Fruit fly (Drosophila melanogaster) whole organism, embryonic: ENCODE data around the gene CG8508.
A peak's percentile ranks its signal among the peaks of the same experiment; 100 is the strongest.

Experiments used
- Aef1 ChIP-seq: fragments of 200-800 bp; sonication (Bioruptor generic); IDR thresholded peaks from 3 replicates; pipeline ENCODE4 v1.3.6; 2022; ENCODE audit warnings: missing biosample characterization, missing genetic modification characterization
- CG10209 ChIP-seq: fragments of 200-800 bp; sonication (Bioruptor generic); optimal IDR thresholded peaks from 3 replicates; lab custom pipeline; 2017; ENCODE audit warnings: missing biosample characterization, mild to moderate bottlenecking, missing genetic modification characterization, missing genetic modification reagents
- CG11695 ChIP-seq: fragments of 200-800 bp; sonication (Bioruptor generic); IDR thresholded peaks from 3 replicates; pipeline ENCODE4 v1.3.6; 2022; ENCODE audit warnings: missing biosample characterization, missing genetic modification characterization
- CG12071 ChIP-seq: fragments of 200-800 bp; sonication (Bioruptor generic); optimal IDR thresholded peaks from 3 replicates; lab custom pipeline; 2018; ENCODE audit warnings: missing biosample characterization, mild to moderate bottlenecking, missing genetic modification characterization
- CG12236 ChIP-seq: fragments of 200-800 bp; sonication (Bioruptor generic); optimal IDR thresholded peaks from 2 replicates; lab custom pipeline; 2016; ENCODE audit warnings: missing biosample characterization, missing genetic modification characterization
- CG14710 ChIP-seq: fragments of 200-800 bp; sonication (Bioruptor generic); optimal IDR thresholded peaks from 3 replicates; lab custom pipeline; 2019; ENCODE audit warnings: missing biosample characterization, mild to moderate bottlenecking, missing genetic modification characterization, moderate library complexity
- CG17328 ChIP-seq: fragments of 200-800 bp; sonication (Bioruptor generic); IDR thresholded peaks from 2 replicates; pipeline ENCODE4 v1.3.6; 2022; ENCODE audit warnings: missing biosample characterization, missing genetic modification characterization
- CG17612 ChIP-seq: fragments of 200-800 bp; sonication (Bioruptor generic); IDR thresholded peaks from 2 replicates; pipeline ENCODE4 v1.3.6; 2022; ENCODE audit warnings: missing biosample characterization, missing genetic modification characterization
- CG18011 ChIP-seq: fragments of 200-800 bp; sonication (Bioruptor generic); optimal IDR thresholded peaks from 2 replicates; lab custom pipeline; 2017; ENCODE audit warnings: missing biosample characterization, missing genetic modification characterization, mild to moderate bottlenecking, moderate library complexity, missing genotype
- CG3163 ChIP-seq: fragments of 200-800 bp; sonication (Bioruptor generic); optimal IDR thresholded peaks from 3 replicates; lab custom pipeline; 2016; ENCODE audit warnings: missing biosample characterization, missing genetic modification characterization
- CG3726 ChIP-seq: fragments of 200-800 bp; sonication (Bioruptor generic); IDR thresholded peaks from 3 replicates; pipeline ENCODE4, ENCODE4 v1.3.6; 2022; ENCODE audit warnings: missing biosample characterization, missing genetic modification characterization
- CG42726 ChIP-seq: fragments of 200-800 bp; sonication (Bioruptor generic); IDR thresholded peaks from 2 replicates; pipeline ENCODE4 v1.3.6; 2022; ENCODE audit warnings: missing biosample characterization, missing genetic modification characterization; ENCODE audit not compliant: partially characterized antibody
- CG8924 ChIP-seq: fragments of 200-800 bp; optimal IDR thresholded peaks from 3 replicates; lab custom pipeline; 2019; ENCODE audit warnings: missing biosample characterization, mild to moderate bottlenecking, missing genetic modification characterization, moderate library complexity
- Chrac-16 ChIP-seq: fragments of 200-800 bp; sonication (Bioruptor generic); optimal IDR thresholded peaks from 3 replicates; lab custom pipeline; 2016; ENCODE audit warnings: missing biosample characterization, missing genetic modification characterization
- Ets65A ChIP-seq: fragments of 200-800 bp; sonication (Bioruptor generic); peaks from one replicate; lab custom pipeline; 2016; ENCODE audit warnings: missing biosample characterization, missing genetic modification characterization
- H15 ChIP-seq: fragments of 200-800 bp; sonication (Bioruptor generic); IDR thresholded peaks from 3 replicates; pipeline ENCODE4 v1.3.6; 2022; ENCODE audit warnings: missing biosample characterization, missing genetic modification characterization
- Jarid2 ChIP-seq: fragments of 200-800 bp; sonication (Bioruptor generic); optimal IDR thresholded peaks from 3 replicates; lab custom pipeline; 2017; ENCODE audit warnings: mild to moderate bottlenecking, missing biosample characterization, missing genetic modification reagents, missing genetic modification characterization
- Meics ChIP-seq: fragments of 200-800 bp; sonication (Bioruptor generic); optimal IDR thresholded peaks from 2 replicates; lab custom pipeline; 2017; ENCODE audit warnings: missing biosample characterization, mild to moderate bottlenecking, missing genetic modification characterization
- Sin3A ChIP-seq: fragments of >200 bp; optimal IDR thresholded peaks from 2 replicates; lab custom pipeline; 2018
- abd-A ChIP-seq: fragments of 200-800 bp; sonication (Bioruptor generic); optimal IDR thresholded peaks from 3 replicates; lab custom pipeline; 2019; ENCODE audit warnings: missing biosample characterization, mild to moderate bottlenecking, missing genetic modification characterization, moderate library complexity
- bsh ChIP-seq, 2 experiments: fragments of 200-800 bp; sonication (Bioruptor generic); optimal IDR thresholded peaks; 2 replicates each; lab custom pipeline; 2017 to 2018; ENCODE audit warnings: mild to moderate bottlenecking in 2 of 2, missing biosample characterization in 2 of 2, missing genetic modification characterization in 2 of 2, moderate library complexity in 1 of 2
- chinmo ChIP-seq: fragments of 200-800 bp; sonication (Bioruptor generic); IDR thresholded peaks from 4 replicates; pipeline ENCODE4 v1.3.6; 2022; ENCODE audit warnings: missing biosample characterization, missing genetic modification characterization; ENCODE audit not compliant: partially characterized antibody
- ci ChIP-seq: fragments of 200-800 bp; sonication (Bioruptor generic); IDR thresholded peaks from 3 replicates; pipeline ENCODE4 v1.3.6; 2022; ENCODE audit warnings: missing biosample characterization, missing genetic modification characterization
- ewg ChIP-seq: fragments of 200-800 bp; sonication (Bioruptor generic); optimal IDR thresholded peaks from 3 replicates; lab custom pipeline; 2017; ENCODE audit warnings: mild to moderate bottlenecking, missing biosample characterization, missing genetic modification reagents, missing genetic modification characterization
- fd64A ChIP-seq: fragments of 200-800 bp; sonication (Bioruptor generic); optimal IDR thresholded peaks from 3 replicates; lab custom pipeline; 2018; ENCODE audit warnings: missing biosample characterization, mild to moderate bottlenecking, missing genetic modification characterization
- her ChIP-seq: fragments of 200-800 bp; sonication (Bioruptor generic); optimal IDR thresholded peaks from 2 replicates; lab custom pipeline; 2016; ENCODE audit warnings: missing biosample characterization, missing genetic modification characterization
- klu ChIP-seq: fragments of 200-800 bp; sonication (Bioruptor generic); IDR thresholded peaks from 2 replicates; pipeline ENCODE4 v1.3.6; 2022; ENCODE audit warnings: missing biosample characterization, missing genetic modification characterization
- onecut ChIP-seq: fragments of 200-800 bp; sonication (Bioruptor generic); IDR thresholded peaks from 2 replicates; pipeline ENCODE4 v1.3.6; 2022; ENCODE audit warnings: missing biosample characterization, missing genetic modification characterization
- org-1 ChIP-seq: fragments of 200-800 bp; sonication (Bioruptor generic); optimal IDR thresholded peaks from 2 replicates; lab custom pipeline; 2017; ENCODE audit warnings: missing biosample characterization, missing genetic modification characterization
- rib ChIP-seq: fragments of 200-800 bp; sonication (Bioruptor generic); IDR thresholded peaks from 2 replicates; pipeline ENCODE4 v1.3.6; 2022; ENCODE audit warnings: missing biosample characterization, missing genetic modification characterization
- scrt ChIP-seq: fragments of 200-800 bp; sonication (Bioruptor generic); optimal IDR thresholded peaks from 2 replicates; lab custom pipeline; 2018; ENCODE audit warnings: missing biosample characterization, mild to moderate bottlenecking, missing genetic modification characterization, moderate library complexity
- sens ChIP-seq: fragments of 200-800 bp; sonication (Bioruptor generic); peaks from one replicate; lab custom pipeline; 2016; ENCODE audit warnings: missing biosample characterization, missing genetic modification characterization
- sima ChIP-seq: fragments of 200-800 bp; sonication (Bioruptor generic); optimal IDR thresholded peaks from 2 replicates; lab custom pipeline; 2016; ENCODE audit warnings: missing biosample characterization, missing genetic modification characterization
- sqz ChIP-seq: fragments of 200-800 bp; sonication (Bioruptor generic); optimal IDR thresholded peaks from 3 replicates; lab custom pipeline; 2018; ENCODE audit warnings: missing biosample characterization, mild to moderate bottlenecking, missing genetic modification characterization
- unc-4 ChIP-seq: fragments of 200-800 bp; sonication (Bioruptor generic); IDR thresholded peaks from 2 replicates; pipeline ENCODE4 v1.3.6; 2022; ENCODE audit warnings: missing biosample characterization, missing genetic modification characterization; ENCODE audit not compliant: partially characterized antibody
- wdn ChIP-seq: fragments of 200-800 bp; sonication (Bioruptor generic); IDR thresholded peaks from 2 replicates; pipeline ENCODE4 v1.3.6; 2022; ENCODE audit warnings: missing biosample characterization, missing genetic modification characterization

CG8508 gene

DNA sequence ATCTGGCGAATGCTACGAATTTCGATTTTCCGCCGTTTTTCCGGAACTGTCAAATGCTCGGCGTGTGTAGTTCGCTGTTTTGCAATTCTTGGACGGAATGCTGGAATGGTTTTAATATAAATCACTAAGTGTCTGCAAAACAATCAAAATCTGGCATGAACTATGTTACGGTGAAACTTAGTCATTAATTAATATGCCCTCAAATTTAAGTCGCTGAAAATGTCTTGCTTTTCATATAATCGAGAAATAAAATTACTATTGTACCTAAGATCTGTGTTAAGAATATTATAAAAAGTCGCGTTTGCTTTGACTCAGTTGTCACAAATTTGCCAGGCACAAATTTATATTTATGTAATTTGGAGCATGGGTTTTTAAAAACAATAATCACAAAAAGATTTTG lies 5.0 kb upstream of the CG8508 start, which contains the start of gene CG8141:
Gene CG8141, plus strand, starts transcription at position 301 of the 400 bp plus-strand sequence.
- TF ChIP-seq rib (no peak), CG11695 (GFP tag; lab: Robert Waterston, UW) (no peak), H15 (no peak), ci (GFP tag; lab: Robert Waterston, UW) (no peak), org-1 (GFP tag; lab: Kevin White, UChicago) (no peak), Aef1 (GFP tag; lab: Robert Waterston, UW) (no peak), CG17328 (GFP tag; lab: Robert Waterston, UW) (no peak), klu (no peak), CG3726 (no peak), CG12071 (no peak), Sin3A (lab: Kevin White, UChicago) (no peak), CG8924 (tag; lab: Kevin White, UChicago) (no peak), Chrac-16 (GFP tag; lab: Kevin White, UChicago) (no peak)

DNA sequence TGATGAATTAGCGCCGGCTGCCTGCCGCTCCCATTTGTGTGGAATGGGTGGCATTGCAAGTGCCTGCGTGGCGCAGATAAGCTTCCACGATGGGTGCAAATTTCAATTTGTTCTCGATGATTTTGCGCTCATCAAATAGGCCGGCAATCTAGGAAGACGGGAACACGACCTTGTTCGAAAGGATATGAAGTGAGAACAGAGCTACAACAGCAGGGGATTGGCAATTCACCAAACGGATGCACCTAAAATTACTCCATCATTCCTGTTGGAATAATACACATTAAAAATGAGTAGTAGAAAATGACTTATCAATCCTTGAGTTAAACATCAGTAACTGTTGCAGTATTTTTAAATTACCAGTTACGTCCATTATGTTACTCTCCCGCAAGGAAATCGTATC lies 1.9 kb upstream of the CG8508 start, which contains the start of gene CG14380:
Gene CG14380, plus strand, starts transcription at position 301 of the 400 bp plus-strand sequence.
- TF ChIP-seq her (GFP tag; lab: Kevin White, UChicago) (no peak), wdn (GFP tag; lab: Robert Waterston, UW) (no peak), fd64A (no peak), sima (GFP tag; lab: Kevin White, UChicago) (no peak), bsh (GFP tag; optimal IDR thresholded peaks at IDR 0.05; lab: Kevin White, UChicago) (no peak)

DNA sequence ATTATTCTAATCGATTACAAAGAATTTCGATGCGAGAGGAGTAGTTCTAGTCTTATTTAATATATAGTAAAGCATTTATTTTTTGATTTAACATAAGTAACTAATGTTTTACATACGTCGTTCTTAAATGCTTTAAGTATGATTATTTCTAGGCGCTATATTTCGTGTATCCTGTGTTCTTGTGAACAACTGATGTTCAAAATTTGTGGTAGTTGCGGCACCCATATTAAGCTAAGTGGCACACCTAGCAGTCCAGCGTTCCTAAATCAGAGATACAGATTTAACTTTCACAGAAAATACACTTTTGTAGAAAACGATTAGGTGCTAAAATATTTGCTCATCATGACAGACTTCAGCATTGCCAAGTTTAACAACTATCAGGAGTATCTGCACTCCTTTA lies 5.3 kb downstream of the CG8508 start, which contains the start of gene CG8138:
Gene CG8138, plus strand, starts transcription at position 301 of the 400 bp plus-strand sequence.
- no peak for TF ChIP-seq CG17612 (GFP tag; lab: Robert Waterston, UW)

DNA sequence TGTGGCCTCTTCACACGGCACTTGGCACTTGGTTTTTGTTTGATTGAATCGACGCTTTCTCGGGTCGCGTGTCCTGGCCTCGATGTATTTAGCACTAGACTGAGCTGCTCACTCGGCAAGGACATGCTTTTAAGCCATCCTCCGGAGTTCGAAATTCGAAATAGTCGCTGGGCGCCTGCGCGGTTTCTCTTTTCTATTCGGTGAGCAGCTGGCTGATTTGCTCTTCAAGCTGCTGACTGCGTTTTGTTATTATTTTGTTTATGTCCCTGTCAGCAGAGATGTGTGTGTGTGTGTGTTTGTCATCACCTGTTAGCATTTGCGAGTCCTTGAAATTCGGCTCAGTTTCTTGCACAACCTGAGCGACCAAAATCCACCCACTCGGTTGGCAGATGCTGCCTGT lies 30.7 kb downstream of the CG8508 start, which contains the start of gene 2mit:
Gene 2mit, minus strand, starts transcription at position 101 of the 400 bp plus-strand sequence.
- TF ChIP-seq ewg (GFP tag; lab: Kevin White, UChicago) (peak; percentile 83), chinmo (0 out of 4 replicates have a peak, but pooled peaks have one; percentile 39), sens (peak; percentile 27), abd-A (peak; percentile 1), CG42726 (0 out of 2 replicates have a peak, but pooled peaks have one; percentile 23), Jarid2 (peak; percentile 42), scrt (peak; percentile 72), CG10209 (GFP tag; lab: Kevin White, UChicago) (no peak), CG3163 (GFP tag; lab: Kevin White, UChicago) (peak; percentile 15), CG12236 (GFP tag; lab: Kevin White, UChicago) (no peak), CG14710 (no peak), unc-4 (no peak), CG18011 (GFP tag; lab: Kevin White, UChicago) (peak; percentile 34)

DNA sequence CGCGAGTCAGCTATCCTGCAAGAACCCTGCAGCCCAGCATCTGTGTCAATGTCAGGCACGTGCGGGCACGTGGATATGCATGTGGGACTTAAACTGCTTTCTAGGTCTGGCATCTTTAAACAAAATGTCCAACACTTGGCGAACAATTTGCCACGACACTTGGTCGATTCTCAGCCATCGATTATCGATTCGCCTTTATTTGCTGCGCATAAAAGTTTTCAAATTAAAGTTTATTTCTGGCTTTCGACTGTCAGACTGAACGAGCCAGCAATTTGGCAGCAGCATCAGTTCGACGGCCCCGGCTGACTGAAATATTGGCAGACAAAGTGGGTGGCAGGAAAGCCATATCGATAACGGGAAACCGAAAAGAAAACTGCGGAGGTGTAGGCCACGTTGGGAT lies 48.2 kb downstream of the CG8508 start:
- TF ChIP-seq onecut (GFP tag; lab: Robert Waterston, UW): peak; percentile 56
- TF ChIP-seq Meics: no peak
- TF ChIP-seq Ets65A (GFP tag; lab: Kevin White, UChicago): peak; percentile 61
- no peak for TF ChIP-seq sqz (GFP tag; lab: Kevin White, UChicago)
